Fruit fly (Drosophila melanogaster) whole organism, embryonic: Measurements from ENCODE around the gene Ldsdh1.

Experiments
- Antp ChIP-seq: fragments of 200-800 bp; sonication (Bioruptor generic); optimal IDR thresholded peaks from 3 replicates; lab custom pipeline; 2016; ENCODE audit warnings: missing biosample characterization, missing genetic modification characterization
- CG1024 ChIP-seq: fragments of 200-800 bp; sonication (Bioruptor generic); IDR thresholded peaks from 2 replicates; pipeline ENCODE4 v1.3.6; 2022; ENCODE audit warnings: missing biosample characterization, missing genetic modification characterization
- CG10274 ChIP-seq: fragments of 200-800 bp; sonication (Bioruptor generic); optimal IDR thresholded peaks from 3 replicates; lab custom pipeline; 2017; ENCODE audit warnings: missing biosample characterization, mild to moderate bottlenecking, missing genetic modification characterization
- CG10321 ChIP-seq: fragments of 200-800 bp; sonication (Bioruptor generic); IDR thresholded peaks from 2 replicates; pipeline ENCODE4 v1.3.6; 2022; ENCODE audit warnings: missing biosample characterization, missing genetic modification characterization
- CG10543 ChIP-seq: fragments of 200-800 bp; sonication (Bioruptor generic); optimal IDR thresholded peaks from 3 replicates; lab custom pipeline; 2017; ENCODE audit warnings: missing biosample characterization, mild to moderate bottlenecking, missing genetic modification characterization, moderate library complexity
- CG11456 ChIP-seq: fragments of 200-800 bp; sonication (Bioruptor generic); IDR thresholded peaks from 3 replicates; pipeline ENCODE4 v1.3.6; 2022; ENCODE audit warnings: missing biosample characterization, missing genetic modification characterization
- CG11695 ChIP-seq: fragments of 200-800 bp; sonication (Bioruptor generic); IDR thresholded peaks from 3 replicates; pipeline ENCODE4 v1.3.6; 2022; ENCODE audit warnings: missing biosample characterization, missing genetic modification characterization
- CG12744 ChIP-seq: fragments of 200-800 bp; sonication (Bioruptor generic); optimal IDR thresholded peaks from 2 replicates; lab custom pipeline; 2016; ENCODE audit warnings: missing biosample characterization, missing genetic modification characterization
- CG15479 ChIP-seq: fragments of 200-800 bp; sonication (Bioruptor generic); optimal IDR thresholded peaks from 3 replicates; lab custom pipeline; 2019; ENCODE audit warnings: missing biosample characterization, mild to moderate bottlenecking, missing genetic modification characterization, moderate library complexity
- CG1602 ChIP-seq: fragments of 200-800 bp; sonication (Bioruptor generic); optimal IDR thresholded peaks from 3 replicates; lab custom pipeline; 2016; ENCODE audit warnings: missing biosample characterization, missing genetic modification characterization
- CG17328 ChIP-seq: fragments of 200-800 bp; sonication (Bioruptor generic); IDR thresholded peaks from 2 replicates; pipeline ENCODE4 v1.3.6; 2022; ENCODE audit warnings: missing biosample characterization, missing genetic modification characterization
- CG17361 ChIP-seq: fragments of 200-800 bp; sonication (Bioruptor generic); IDR thresholded peaks from 3 replicates; pipeline ENCODE4 v1.3.6; 2022; ENCODE audit warnings: missing biosample characterization, missing genetic modification characterization
- CG32772 ChIP-seq: fragments of 200-800 bp; sonication (Bioruptor generic); IDR thresholded peaks from 2 replicates; pipeline ENCODE4 v1.3.6; 2022; ENCODE audit warnings: missing biosample characterization, missing genetic modification characterization
- CG3407 ChIP-seq: fragments of 200-800 bp; sonication (Bioruptor generic); optimal IDR thresholded peaks from 2 replicates; lab custom pipeline; 2018; ENCODE audit warnings: missing biosample characterization, mild to moderate bottlenecking, missing genetic modification characterization
- CG4707 ChIP-seq: fragments of 200-800 bp; sonication (Bioruptor generic); optimal IDR thresholded peaks from 2 replicates; lab custom pipeline; 2018; ENCODE audit warnings: missing biosample characterization, mild to moderate bottlenecking, missing genetic modification characterization, moderate library complexity
- CG6272 ChIP-seq: fragments of 200-800 bp; sonication (Bioruptor generic); IDR thresholded peaks from 2 replicates; pipeline ENCODE4 v1.3.6; 2022; ENCODE audit warnings: missing biosample characterization, missing genetic modification characterization
- CG8924 ChIP-seq: fragments of 200-800 bp; optimal IDR thresholded peaks from 3 replicates; lab custom pipeline; 2019; ENCODE audit warnings: missing biosample characterization, mild to moderate bottlenecking, missing genetic modification characterization, moderate library complexity
- CG9797 ChIP-seq: fragments of 200-800 bp; sonication (Bioruptor generic); optimal IDR thresholded peaks from 3 replicates; lab custom pipeline; 2018; ENCODE audit warnings: missing biosample characterization, mild to moderate bottlenecking, missing genetic modification characterization
- CHES-1-like ChIP-seq: fragments of 200-800 bp; sonication (Bioruptor generic); optimal IDR thresholded peaks from 2 replicates; lab custom pipeline; 2016; ENCODE audit warnings: missing biosample characterization, missing genetic modification characterization
- Camta ChIP-seq: fragments of 200-800 bp; sonication (Bioruptor generic); optimal IDR thresholded peaks from 2 replicates; lab custom pipeline; 2016; ENCODE audit warnings: missing biosample characterization, missing genetic modification characterization
- CkIIα-i1 ChIP-seq: fragments of 200-800 bp; sonication (Bioruptor generic); IDR thresholded peaks from 2 replicates; pipeline ENCODE4 v1.3.6; 2022; ENCODE audit warnings: missing biosample characterization, missing genetic modification characterization
- Elba2 ChIP-seq: fragments of 200-800 bp; sonication (Bioruptor generic); optimal IDR thresholded peaks from 3 replicates; lab custom pipeline; 2016; ENCODE audit warnings: missing biosample characterization, missing genetic modification characterization
- Fer1 ChIP-seq: fragments of 200-800 bp; sonication (Bioruptor generic); optimal IDR thresholded peaks from 2 replicates; lab custom pipeline; 2017; ENCODE audit warnings: missing biosample characterization, mild to moderate bottlenecking, missing genetic modification characterization
- HmgD ChIP-seq: fragments of 200-800 bp; sonication (Bioruptor generic); optimal IDR thresholded peaks from 3 replicates; lab custom pipeline; 2016; ENCODE audit warnings: missing biosample characterization, missing genetic modification characterization
- Lim3 ChIP-seq: fragments of 200-800 bp; sonication (Bioruptor generic); IDR thresholded peaks from 2 replicates; pipeline ENCODE4 v1.3.6; 2022; ENCODE audit warnings: missing biosample characterization, missing genetic modification characterization
- Pdp1 ChIP-seq, 2 experiments: fragments of 200-800 bp; sonication (Bioruptor generic); optimal IDR thresholded peaks; 3 replicates each; lab custom pipeline; 2016; ENCODE audit warnings: missing biosample characterization in 2 of 2, missing genetic modification characterization in 2 of 2, mild to moderate bottlenecking in 1 of 2, moderate library complexity in 1 of 2
- Scr ChIP-seq: fragments of 200-800 bp; sonication (Bioruptor generic); IDR thresholded peaks from 2 replicates; pipeline ENCODE4 v1.3.6; 2022; ENCODE audit warnings: missing biosample characterization, missing genetic modification characterization; ENCODE audit not compliant: partially characterized antibody
- Sin3A ChIP-seq: fragments of >200 bp; optimal IDR thresholded peaks from 2 replicates; lab custom pipeline; 2018
- Sry-δ ChIP-seq: fragments of 200-800 bp; sonication (Bioruptor generic); optimal IDR thresholded peaks from 2 replicates; lab custom pipeline; 2016; ENCODE audit warnings: missing biosample characterization, missing genetic modification characterization
- Taf1 ChIP-seq: fragments of 200-800 bp; sonication (Bioruptor generic); IDR thresholded peaks from 2 replicates; pipeline ENCODE4 v1.3.6; 2022; ENCODE audit warnings: missing biosample characterization, missing genetic modification characterization
- ab ChIP-seq: fragments of 200-800 bp; sonication (Bioruptor generic); optimal IDR thresholded peaks from 2 replicates; lab custom pipeline; 2016; ENCODE audit warnings: missing biosample characterization, missing genetic modification characterization
- ara ChIP-seq: fragments of 200-800 bp; sonication (Bioruptor generic); IDR thresholded peaks from 2 replicates; pipeline ENCODE4 v1.3.6; 2022; ENCODE audit warnings: missing biosample characterization, missing genetic modification characterization
- crc ChIP-seq: fragments of 200-800 bp; sonication (Bioruptor generic); optimal IDR thresholded peaks from 2 replicates; lab custom pipeline; 2016; ENCODE audit warnings: missing biosample characterization, missing genetic modification characterization
- esg ChIP-seq: fragments of 200-800 bp; sonication (Bioruptor generic); conservative IDR thresholded peaks from 2 replicates; pipeline ENCODE4 v1.3.6; 2022; ENCODE audit warnings: missing biosample characterization, missing genetic modification characterization
- ewg ChIP-seq: fragments of 200-800 bp; sonication (Bioruptor generic); optimal IDR thresholded peaks from 3 replicates; lab custom pipeline; 2017; ENCODE audit warnings: mild to moderate bottlenecking, missing biosample characterization, missing genetic modification reagents, missing genetic modification characterization
- ftz-f1 ChIP-seq: fragments of 200-800 bp; sonication (Bioruptor generic); optimal IDR thresholded peaks from 2 replicates; lab custom pipeline; 2016; ENCODE audit warnings: missing biosample characterization, missing genetic modification characterization
- gsb ChIP-seq: fragments of 200-800 bp; sonication (Bioruptor generic); IDR thresholded peaks from 2 replicates; pipeline ENCODE4 v1.3.6; 2022; ENCODE audit warnings: missing biosample characterization, missing genetic modification characterization
- h ChIP-seq: fragments of >200 bp; optimal IDR thresholded peaks from 2 replicates; lab custom pipeline; 2017
- ind ChIP-seq: fragments of 200-800 bp; sonication (Bioruptor generic); optimal IDR thresholded peaks from 3 replicates; lab custom pipeline; 2016; ENCODE audit warnings: missing biosample characterization, missing genetic modification characterization
- kni ChIP-seq: fragments of 200-800 bp; sonication (Bioruptor generic); optimal IDR thresholded peaks from 3 replicates; lab custom pipeline; 2017; ENCODE audit warnings: mild to moderate bottlenecking, missing biosample characterization, missing genetic modification reagents, missing genetic modification characterization
- pan ChIP-seq, 4 experiments: fragments of >200 bp in 3 of 4; fragments of 200-800 bp in 1 of 4; sonication (Bioruptor generic) in 1 of 4; optimal IDR thresholded peaks in 3 of 4; IDR thresholded peaks in 1 of 4; 2 replicates each; pipeline versions ENCODE4 v1.3.6 to Lab custom; 2017 to 2022; ENCODE audit warnings: missing biosample characterization in 2 of 4, missing genetic modification characterization in 2 of 4, mixed read lengths in 1 of 4
- pb ChIP-seq: fragments of 200-800 bp; sonication (Bioruptor generic); optimal IDR thresholded peaks from 3 replicates; lab custom pipeline; 2016; ENCODE audit warnings: missing biosample characterization, missing genetic modification characterization
- pzg ChIP-seq: fragments of 200-800 bp; sonication (Bioruptor generic); optimal IDR thresholded peaks from 3 replicates; lab custom pipeline; 2018; ENCODE audit warnings: missing biosample characterization, mild to moderate bottlenecking, missing genetic modification characterization, moderate library complexity
- repo ChIP-seq: fragments of 200-800 bp; sonication (Bioruptor generic); optimal IDR thresholded peaks from 2 replicates; lab custom pipeline; 2016; ENCODE audit warnings: missing biosample characterization, missing genetic modification characterization
- rib ChIP-seq: fragments of 200-800 bp; sonication (Bioruptor generic); IDR thresholded peaks from 2 replicates; pipeline ENCODE4 v1.3.6; 2022; ENCODE audit warnings: missing biosample characterization, missing genetic modification characterization
- sens ChIP-seq: fragments of 200-800 bp; sonication (Bioruptor generic); peaks from one replicate; lab custom pipeline; 2016; ENCODE audit warnings: missing biosample characterization, missing genetic modification characterization
- sqz ChIP-seq: fragments of 200-800 bp; sonication (Bioruptor generic); optimal IDR thresholded peaks from 3 replicates; lab custom pipeline; 2018; ENCODE audit warnings: missing biosample characterization, mild to moderate bottlenecking, missing genetic modification characterization
- tup ChIP-seq: fragments of 200-800 bp; sonication (Bioruptor generic); optimal IDR thresholded peaks from 2 replicates; lab custom pipeline; 2016; ENCODE audit warnings: missing biosample characterization, mild to moderate bottlenecking, missing genetic modification characterization, moderate library complexity
- vnd ChIP-seq: fragments of 200-800 bp; sonication (Bioruptor generic); IDR thresholded peaks from 3 replicates; pipeline ENCODE4 v1.3.6; 2022; ENCODE audit warnings: missing biosample characterization, missing genetic modification characterization; ENCODE audit not compliant: partially characterized antibody
- zen2 ChIP-seq: fragments of 200-800 bp; sonication (Bioruptor generic); IDR thresholded peaks from 3 replicates; pipeline ENCODE4 v1.3.6; 2022; ENCODE audit warnings: missing biosample characterization, missing genetic modification characterization; ENCODE audit not compliant: partially characterized antibody

The Ldsdh1 gene

DNA sequence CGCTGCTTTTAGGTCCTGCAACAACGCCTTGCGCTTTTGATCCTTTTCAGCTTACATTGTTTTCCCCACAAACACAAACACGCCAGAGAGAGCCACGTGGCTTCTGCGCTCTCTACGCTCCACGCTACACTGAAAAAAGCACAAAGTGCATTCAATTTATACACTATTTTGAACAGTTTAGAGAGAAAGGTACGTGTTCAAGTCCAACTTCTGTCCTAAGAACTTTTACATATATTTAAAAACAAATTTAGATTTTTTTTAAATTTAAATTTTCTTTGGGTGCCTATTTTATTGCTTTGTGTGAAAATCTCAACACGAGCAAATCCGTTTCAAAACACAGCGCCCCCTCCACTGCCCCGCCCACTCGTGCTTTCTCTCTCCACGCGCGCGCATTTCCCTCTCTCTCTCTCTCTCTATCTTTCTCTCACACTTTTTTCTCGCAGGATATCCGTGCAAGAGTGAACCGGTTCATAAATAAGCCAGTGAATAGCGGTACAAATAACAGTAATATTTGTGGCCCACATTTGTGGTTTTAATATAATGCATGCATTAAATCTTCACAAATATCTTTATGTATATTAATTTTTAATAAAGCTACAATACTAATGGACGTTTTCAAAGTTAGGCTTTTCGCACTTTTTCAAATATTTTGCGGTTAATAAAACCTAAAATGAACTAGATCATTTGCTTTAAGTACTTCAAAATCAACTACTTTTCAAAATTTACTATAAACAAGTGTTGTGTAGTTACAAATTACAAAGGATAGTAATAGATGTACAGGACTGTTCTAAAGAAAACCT, 18.8 kb upstream of the Ldsdh1 start (continued):
- TF ChIP-seq pan (optimal IDR thresholded peaks at IDR 0.05; lab: Kevin White, UChicago): no peak
- TF ChIP-seq pan (GFP tag; optimal IDR thresholded peaks at IDR 0.05 in 1 of 2, IDR thresholded peaks at IDR 0.05 in 1 of 2): peak in 1 of 2 experiments; percentile 88
- TF ChIP-seq pb: peak; percentile 17
- no peak for TF ChIP-seq CG10321 (GFP tag; lab: Robert Waterston, UW)
- TF ChIP-seq pzg (GFP tag; lab: Kevin White, UChicago): no peak
- peak; percentile 55 for TF ChIP-seq sqz (GFP tag; lab: Kevin White, UChicago)
- peak; percentile 33 for TF ChIP-seq crc
- peak; percentile 95 for TF ChIP-seq ewg
- no peak for TF ChIP-seq zen2 (GFP tag; lab: Robert Waterston, UW)
- peak; percentile 78 for TF ChIP-seq gsb (GFP tag; lab: Robert Waterston, UW)
- TF ChIP-seq Sin3A (lab: Kevin White, UChicago): no peak
- no peak for TF ChIP-seq Lim3
- TF ChIP-seq CG15479 (GFP tag; lab: Kevin White, UChicago): no peak
- TF ChIP-seq kni (GFP tag; lab: Kevin White, UChicago): no peak
- no peak for TF ChIP-seq ab (GFP tag; lab: Kevin White, UChicago)
- no peak for TF ChIP-seq vnd (GFP tag; lab: Robert Waterston, UW)
- no peak for TF ChIP-seq h (lab: Kevin White, UChicago)
- peak; percentile 29 for TF ChIP-seq CHES-1-like (GFP tag; lab: Kevin White, UChicago)
- peak; percentile 43 for TF ChIP-seq CG1602 (GFP tag; lab: Kevin White, UChicago)
- peak; percentile 81 for TF ChIP-seq esg (GFP tag; lab: Robert Waterston, UW)
- peak; percentile 70 for TF ChIP-seq ind (GFP tag; lab: Kevin White, UChicago)
- no peak for TF ChIP-seq repo
- peak; percentile 85 for TF ChIP-seq CG6272
- peak; percentile 85 for TF ChIP-seq CG17361 (GFP tag; lab: Robert Waterston, UW)
- TF ChIP-seq Elba2 (GFP tag; lab: Kevin White, UChicago): no peak
- TF ChIP-seq CG3407 (GFP tag; lab: Kevin White, UChicago): peak; percentile 77
- no peak for TF ChIP-seq Sry-δ (GFP tag; lab: Kevin White, UChicago)
- TF ChIP-seq CG8924: peak; percentile 85
- peak; percentile 92 for TF ChIP-seq Fer1 (GFP tag; lab: Kevin White, UChicago)
- peak; percentile 53 for TF ChIP-seq CG12744 (GFP tag; lab: Kevin White, UChicago)
- peak; percentile 78 for TF ChIP-seq rib
- no peak for TF ChIP-seq Scr (GFP tag; lab: Robert Waterston, UW)
- peak; percentile 88 for TF ChIP-seq CG17328 (GFP tag; lab: Robert Waterston, UW)
- TF ChIP-seq ftz-f1 (GFP tag; lab: Kevin White, UChicago): no peak
- TF ChIP-seq HmgD (GFP tag; lab: Kevin White, UChicago): no peak
- peak; percentile 62 for TF ChIP-seq CG1024 (GFP tag; lab: Robert Waterston, UW)
- peak; percentile 85 for TF ChIP-seq CG11456 (GFP tag; lab: Robert Waterston, UW)
- peak; percentile 85 for TF ChIP-seq CG11695 (GFP tag; lab: Robert Waterston, UW)
- peak; percentile 59 for TF ChIP-seq Pdp1 (GFP tag; optimal IDR thresholded peaks at IDR 0.05; lab: Kevin White, UChicago)
- TF ChIP-seq CG10543 (GFP tag; lab: Kevin White, UChicago): peak; percentile 52
- TF ChIP-seq sens: peak; percentile 93
- TF ChIP-seq Camta (GFP tag; lab: Kevin White, UChicago): peak; percentile 47
- peak; percentile 82 for TF ChIP-seq ara (GFP tag; lab: Robert Waterston, UW)
- TF ChIP-seq CG32772 (GFP tag; lab: Robert Waterston, UW): peak; percentile 87
- peak; percentile 35 for TF ChIP-seq CG10274 (GFP tag; lab: Kevin White, UChicago)
- peak; percentile 35 for TF ChIP-seq tup (GFP tag; lab: Kevin White, UChicago)
- TF ChIP-seq Taf1 (GFP tag; lab: Robert Waterston, UW): peak; percentile 51; the same call in 1 of the 2 replicates
- no peak for TF ChIP-seq CG4707 (GFP tag; lab: Kevin White, UChicago)
- TF ChIP-seq CkIIα-i1: peak; percentile 40; the same call in 1 of the 2 replicates
- TF ChIP-seq Antp (GFP tag; lab: Kevin White, UChicago): peak; percentile 46
- no peak for TF ChIP-seq CG9797
